Fruit fly (Drosophila melanogaster): ENCODE data around the gene CG18249.

CG18249 gene

dm6 chr3R:8240302-8240682, 20.3 kb downstream of the CG18249 start, which contains the start of gene Ada2b (continued):
- TF ChIP-seq CG7987 (GFP tag; optimal IDR thresholded peaks at IDR 0.05), result no peak
- TF ChIP-seq CG12104 (GFP tag; optimal IDR thresholded peaks at IDR 0.05), result no peak
- TF ChIP-seq nerfin-2 (GFP tag; IDR thresholded peaks at IDR 0.05; ENCODE audit: partially characterized antibody), result peak; percentile 31; the same call in 1 of the 2 replicates
- TF ChIP-seq CG6654 (GFP tag; optimal IDR thresholded peaks at IDR 0.05), result no peak
- TF ChIP-seq sr (GFP tag; IDR thresholded peaks at IDR 0.05), result no peak
- TF ChIP-seq CG14965 (GFP tag; optimal IDR thresholded peaks at IDR 0.05; ENCODE audit: borderline replicate concordance), result no peak
- no peak for TF ChIP-seq emc (GFP tag; optimal IDR thresholded peaks at IDR 0.05)
- no peak for TF ChIP-seq CG13624 (GFP tag; optimal IDR thresholded peaks at IDR 0.05)
- TF ChIP-seq CG2202 (tag; optimal IDR thresholded peaks at IDR 0.05), result no peak
- no peak for TF ChIP-seq p53 (GFP tag; optimal IDR thresholded peaks at IDR 0.05)
- TF ChIP-seq gfzf (GFP tag; optimal IDR thresholded peaks at IDR 0.05), result peak; percentile 68
- no peak for TF ChIP-seq Aef1 (GFP tag; IDR thresholded peaks at IDR 0.05)
- TF ChIP-seq CG18476 (GFP tag; optimal IDR thresholded peaks at IDR 0.05), result no peak
- no peak for TF ChIP-seq danr (GFP tag; IDR thresholded peaks at IDR 0.05)
- TF ChIP-seq chn (GFP tag; optimal IDR thresholded peaks at IDR 0.05), result no peak
- TF ChIP-seq CG14050 (GFP tag; IDR thresholded peaks at IDR 0.05), result no peak
- TF ChIP-seq CG18599 (GFP tag; optimal IDR thresholded peaks at IDR 0.05), result no peak
- no peak for TF ChIP-seq ATbp (GFP tag; optimal IDR thresholded peaks at IDR 0.05)
- TF ChIP-seq Hmr (GFP tag; optimal IDR thresholded peaks at IDR 0.05), result no peak
- TF ChIP-seq CG18764 (GFP tag; optimal IDR thresholded peaks at IDR 0.05), result no peak
- peak; percentile 45 for TF ChIP-seq Scr (GFP tag; IDR thresholded peaks at IDR 0.05; ENCODE audit: partially characterized antibody)
- TF ChIP-seq CG9437 (GFP tag; optimal IDR thresholded peaks at IDR 0.05), result no peak
- TF ChIP-seq NFAT (GFP tag; IDR thresholded peaks at IDR 0.05), result no peak
- no peak for TF ChIP-seq abd-A (tag; optimal IDR thresholded peaks at IDR 0.05)
- TF ChIP-seq Xrp1 (GFP tag; IDR thresholded peaks at IDR 0.05), result no peak
- TF ChIP-seq slou (GFP tag; optimal IDR thresholded peaks at IDR 0.05), result no peak
- TF ChIP-seq amos (GFP tag; IDR thresholded peaks at IDR 0.05; ENCODE audit: partially characterized antibody), result peak; percentile 45; the same call in 1 of the 2 replicates
- no peak for TF ChIP-seq dati (GFP tag; IDR thresholded peaks at IDR 0.05)
- no peak for TF ChIP-seq sim (GFP tag; IDR thresholded peaks at IDR 0.05)
- TF ChIP-seq grau (tag; optimal IDR thresholded peaks at IDR 0.05), result no peak
- TF ChIP-seq pzg (GFP tag; optimal IDR thresholded peaks at IDR 0.05), result peak; percentile 73
- no peak for TF ChIP-seq Lhr (GFP tag; optimal IDR thresholded peaks at IDR 0.05)
- TF ChIP-seq Dfd (GFP tag; optimal IDR thresholded peaks at IDR 0.05), result no peak
- TF ChIP-seq gcm (GFP tag; optimal IDR thresholded peaks at IDR 0.05), result no peak
- TF ChIP-seq CG13287 (GFP tag; IDR thresholded peaks at IDR 0.05; ENCODE audit: partially characterized antibody), result peak; percentile 35; the same call in 1 of the 2 replicates
- TF ChIP-seq Hr78 (GFP tag; optimal IDR thresholded peaks at IDR 0.05), result no peak
- no peak for TF ChIP-seq vnd (GFP tag; IDR thresholded peaks at IDR 0.05; ENCODE audit: partially characterized antibody)
- no peak for TF ChIP-seq Dad (GFP tag; optimal IDR thresholded peaks at IDR 0.05)
- no peak for TF ChIP-seq CG8359 (GFP tag; optimal IDR thresholded peaks at IDR 0.05; ENCODE audit: borderline replicate concordance)
- TF ChIP-seq CG31224 (GFP tag; IDR thresholded peaks at IDR 0.05), result no peak
- no peak for TF ChIP-seq Awh (GFP tag; IDR thresholded peaks at IDR 0.05)
- no peak for TF ChIP-seq dpn (GFP tag; optimal IDR thresholded peaks at IDR 0.05)
- TF ChIP-seq Bgb (GFP tag; IDR thresholded peaks at IDR 0.05; ENCODE audit: partially characterized antibody), result peak; percentile 47
- no peak for TF ChIP-seq CG6765 (GFP tag; optimal IDR thresholded peaks at IDR 0.05)
- no peak for TF ChIP-seq prd (optimal IDR thresholded peaks at IDR 0.05)
- no peak for TF ChIP-seq prd (GFP tag; IDR thresholded peaks at IDR 0.05)
- no peak for TF ChIP-seq CG11085 (GFP tag; IDR thresholded peaks at IDR 0.05)
- TF ChIP-seq tin (GFP tag; optimal IDR thresholded peaks at IDR 0.05), result no peak
- TF ChIP-seq rib (GFP tag; IDR thresholded peaks at IDR 0.05), result peak; percentile 32; the same call in 1 of the 2 replicates
- no peak for TF ChIP-seq Vsx1 (GFP tag; optimal IDR thresholded peaks at IDR 0.05)
- TF ChIP-seq cg (GFP tag; optimal IDR thresholded peaks at IDR 0.05), result peak; percentile 86
